Fruit fly (Drosophila melanogaster) whole organism, prepupa: ENCODE results near the gene CNMaR.

Source experiments
- Blimp-1 ChIP-seq: fragments of 200-800 bp; sonication (Bioruptor generic); optimal IDR thresholded peaks from 3 replicates; lab custom pipeline; 2017; ENCODE audit warnings: missing biosample characterization, missing genetic modification characterization, mild to moderate bottlenecking, moderate library complexity, missing genetic modification reagents
- CG10631 ChIP-seq: fragments of 200-800 bp; sonication (Bioruptor generic); optimal IDR thresholded peaks from 2 replicates; lab custom pipeline; 2016; ENCODE audit warnings: missing biosample characterization, missing genetic modification characterization
- CG11762 ChIP-seq: fragments of 200-800 bp; sonication (Bioruptor generic); optimal IDR thresholded peaks from 3 replicates; lab custom pipeline; 2016; ENCODE audit warnings: missing biosample characterization, missing genetic modification characterization; ENCODE audit not compliant: insufficient read depth
- CG11902 ChIP-seq: fragments of 200-800 bp; sonication (Bioruptor generic); optimal IDR thresholded peaks from 3 replicates; lab custom pipeline; 2016; ENCODE audit warnings: missing biosample characterization, missing genetic modification characterization
- CG15336 ChIP-seq: fragments of 200-800 bp; sonication (Bioruptor generic); IDR thresholded peaks from 2 replicates; pipeline ENCODE4 v1.3.6; 2022; ENCODE audit warnings: missing biosample characterization, missing genetic modification characterization
- CG1621 ChIP-seq: fragments of 200-800 bp; sonication (Bioruptor generic); optimal IDR thresholded peaks from 3 replicates; lab custom pipeline; 2018; ENCODE audit warnings: missing biosample characterization, mild to moderate bottlenecking, missing genetic modification characterization
- CG3032 ChIP-seq: fragments of 200-800 bp; optimal IDR thresholded peaks from 2 replicates; lab custom pipeline; 2019; ENCODE audit warnings: missing biosample characterization, mild to moderate bottlenecking, missing genetic modification characterization, moderate library complexity
- CG31627 ChIP-seq: fragments of 200-800 bp; sonication (Bioruptor generic); optimal IDR thresholded peaks from 3 replicates; lab custom pipeline; 2016; ENCODE audit warnings: missing biosample characterization, missing genetic modification characterization
- CG32006 ChIP-seq: fragments of 200-800 bp; sonication (Bioruptor generic); optimal IDR thresholded peaks from 3 replicates; lab custom pipeline; 2017; ENCODE audit warnings: missing biosample characterization, mild to moderate bottlenecking, missing genetic modification characterization
- CG34406 ChIP-seq: fragments of 200-800 bp; sonication (Bioruptor generic); optimal IDR thresholded peaks from 3 replicates; lab custom pipeline; 2016; ENCODE audit warnings: missing biosample characterization, missing genetic modification characterization
- CG3919 ChIP-seq: fragments of 200-800 bp; sonication (Bioruptor generic); optimal IDR thresholded peaks from 3 replicates; lab custom pipeline; 2016; ENCODE audit warnings: missing biosample characterization, missing genetic modification characterization
- CG4318 ChIP-seq: fragments of 200-800 bp; sonication (Bioruptor generic); optimal IDR thresholded peaks from 3 replicates; lab custom pipeline; 2017; ENCODE audit warnings: missing biosample characterization, mild to moderate bottlenecking, missing genetic modification characterization
- CG6163 ChIP-seq: fragments of 200-800 bp; sonication (Bioruptor generic); IDR thresholded peaks from 3 replicates; pipeline ENCODE4 v1.3.6; 2022; ENCODE audit warnings: missing biosample characterization, missing genetic modification characterization
- CG6276 ChIP-seq: fragments of 200-800 bp; sonication (Bioruptor generic); optimal IDR thresholded peaks from 2 replicates; lab custom pipeline; 2017; ENCODE audit warnings: missing biosample characterization, mild to moderate bottlenecking, missing genetic modification characterization
- CG6792 ChIP-seq: fragments of 200-800 bp; sonication (Bioruptor generic); optimal IDR thresholded peaks from 3 replicates; lab custom pipeline; 2016; ENCODE audit warnings: missing biosample characterization, missing genetic modification characterization
- CG6808 ChIP-seq: fragments of 200-800 bp; sonication (Bioruptor generic); optimal IDR thresholded peaks from 3 replicates; lab custom pipeline; 2017; ENCODE audit warnings: missing biosample characterization, missing genetic modification characterization, mild to moderate bottlenecking, moderate library complexity, missing genetic modification reagents
- CG6854 ChIP-seq: fragments of 200-800 bp; sonication (Bioruptor generic); optimal IDR thresholded peaks from 2 replicates; lab custom pipeline; 2017; ENCODE audit warnings: missing biosample characterization, mild to moderate bottlenecking, missing genetic modification characterization
- CG8119 ChIP-seq: fragments of 200-800 bp; sonication (Bioruptor generic); IDR thresholded peaks from 3 replicates; pipeline ENCODE4 v1.3.6; 2022; ENCODE audit warnings: missing biosample characterization, missing genetic modification characterization
- Eip78C ChIP-seq: fragments of 200-800 bp; sonication (Bioruptor generic); peaks from one replicate; lab custom pipeline; 2016; ENCODE audit warnings: missing biosample characterization, missing genetic modification characterization
- Ets21C ChIP-seq: fragments of 200-800 bp; sonication (Bioruptor generic); optimal IDR thresholded peaks from 3 replicates; lab custom pipeline; 2016; ENCODE audit warnings: missing biosample characterization, missing genetic modification characterization
- Hr39 ChIP-seq: fragments of 200-800 bp; sonication (Bioruptor generic); optimal IDR thresholded peaks from 2 replicates; lab custom pipeline; 2016; ENCODE audit warnings: missing biosample characterization, missing genetic modification characterization
- Lpt ChIP-seq: fragments of 200-800 bp; sonication (Bioruptor generic); optimal IDR thresholded peaks from 3 replicates; lab custom pipeline; 2016; ENCODE audit warnings: missing biosample characterization, missing genetic modification characterization
- Met ChIP-seq: fragments of 200-800 bp; sonication (Bioruptor generic); optimal IDR thresholded peaks from 3 replicates; lab custom pipeline; 2016; ENCODE audit warnings: missing biosample characterization, missing genetic modification characterization
- Sox14 ChIP-seq: fragments of 200-800 bp; sonication (Bioruptor generic); optimal IDR thresholded peaks from 3 replicates; lab custom pipeline; 2016; ENCODE audit warnings: missing biosample characterization, missing genetic modification characterization
- Sox15 ChIP-seq: fragments of 200-800 bp; sonication (Bioruptor generic); optimal IDR thresholded peaks from 3 replicates; lab custom pipeline; 2016; ENCODE audit warnings: missing biosample characterization, missing genetic modification characterization
- achi ChIP-seq: fragments of 200-800 bp; sonication (Bioruptor generic); optimal IDR thresholded peaks from 3 replicates; lab custom pipeline; 2016; ENCODE audit warnings: missing biosample characterization, missing genetic modification characterization
- acj6 ChIP-seq: fragments of 200-800 bp; sonication (Bioruptor generic); optimal IDR thresholded peaks from 3 replicates; lab custom pipeline; 2016; ENCODE audit warnings: missing biosample characterization, missing genetic modification characterization
- dac ChIP-seq: fragments of 200-800 bp; sonication (Bioruptor generic); optimal IDR thresholded peaks from 2 replicates; lab custom pipeline; 2017; ENCODE audit warnings: missing biosample characterization, mild to moderate bottlenecking, missing genetic modification characterization
- dsx ChIP-seq: fragments of 200-800 bp; optimal IDR thresholded peaks from 3 replicates; lab custom pipeline; 2019; ENCODE audit warnings: missing biosample characterization, mild to moderate bottlenecking, missing genetic modification characterization, moderate library complexity; ENCODE audit not compliant: poor library complexity, severe bottlenecking
- eg ChIP-seq: fragments of 200-800 bp; sonication (Bioruptor generic); IDR thresholded peaks from 3 replicates; pipeline ENCODE4 v1.3.6; 2022; ENCODE audit warnings: missing biosample characterization, missing genetic modification characterization
- esn ChIP-seq: fragments of 200-800 bp; sonication (Bioruptor generic); optimal IDR thresholded peaks from 2 replicates; lab custom pipeline; 2016; ENCODE audit warnings: missing biosample characterization, mild to moderate bottlenecking, missing genetic modification characterization, moderate library complexity
- fd59A ChIP-seq: fragments of 200-800 bp; sonication (Bioruptor generic); optimal IDR thresholded peaks from 2 replicates; lab custom pipeline; 2017; ENCODE audit warnings: missing biosample characterization, mild to moderate bottlenecking, missing genetic modification characterization, missing genetic modification reagents
- fkh ChIP-seq: fragments of 200-800 bp; sonication (Bioruptor generic); optimal IDR thresholded peaks from 3 replicates; lab custom pipeline; 2017; ENCODE audit warnings: missing biosample characterization, mild to moderate bottlenecking, missing genetic modification characterization, moderate library complexity
- lz ChIP-seq: fragments of 200-800 bp; sonication (Bioruptor generic); optimal IDR thresholded peaks from 3 replicates; lab custom pipeline; 2016; ENCODE audit warnings: missing biosample characterization, missing genetic modification characterization
- pdm3 ChIP-seq: fragments of 200-800 bp; sonication (Bioruptor generic); optimal IDR thresholded peaks from 3 replicates; lab custom pipeline; 2016; ENCODE audit warnings: missing biosample characterization, missing genetic modification characterization
- ss ChIP-seq, 2 experiments: fragments of 200-800 bp; sonication (Bioruptor generic); optimal IDR thresholded peaks; 2 replicates in 1 of 2; 3 replicates in 1 of 2; lab custom pipeline; 2017 to 2018; ENCODE audit warnings: mild to moderate bottlenecking in 2 of 2, missing biosample characterization in 2 of 2, missing genetic modification characterization in 2 of 2, moderate library complexity in 1 of 2
- svp ChIP-seq: fragments of 200-800 bp; sonication (Bioruptor generic); peaks from one replicate; lab custom pipeline; 2016; ENCODE audit warnings: missing biosample characterization, missing genetic modification characterization
- topi ChIP-seq: fragments of 200-800 bp; sonication (Bioruptor generic); optimal IDR thresholded peaks from 3 replicates; lab custom pipeline; 2016; ENCODE audit warnings: missing biosample characterization, missing genetic modification characterization

The CNMaR gene

dm6 chr3L:9693552-9694133 is 49.7 kb downstream of the CNMaR start:
- TF ChIP-seq dac (GFP tag; lab: Kevin White, UChicago) (no peak), Ets21C (GFP tag; lab: Kevin White, UChicago) (no peak), Hr39 (no peak), fkh (peak; percentile 24), CG6276 (GFP tag; lab: Kevin White, UChicago) (peak; percentile 2), CG8119 (GFP tag; lab: Robert Waterston, UW) (peak; percentile 43; the same call in 2 of the 3 replicates), CG15336 (GFP tag; lab: Robert Waterston, UW) (peak; percentile 27; the same call in 1 of the 2 replicates), CG6163 (GFP tag; lab: Robert Waterston, UW) (peak; percentile 24; the same call in 1 of the 3 replicates), Eip78C (GFP tag; lab: Kevin White, UChicago) (no peak), svp (GFP tag; lab: Kevin White, UChicago) (no peak), CG1621 (tag; lab: Kevin White, UChicago) (no peak), eg (GFP tag; lab: Robert Waterston, UW) (peak; percentile 41; the same call in 1 of the 3 replicates), achi (peak; percentile 18), CG34406 (GFP tag; lab: Kevin White, UChicago) (no peak), CG3032 (tag; lab: Kevin White, UChicago) (no peak)

- TF ChIP-seq CG15336 (GFP tag; lab: Robert Waterston, UW) = peak; percentile 42; the same call in 1 of the 2 replicates
- 0 out of 3 replicates have a peak, but pooled peaks have one; percentile 45 for TF ChIP-seq CG6163 (GFP tag; lab: Robert Waterston, UW)
- TF ChIP-seq CG6792 = no peak
- TF ChIP-seq CG4318 = no peak
- TF ChIP-seq lz (GFP tag; lab: Kevin White, UChicago) = no peak
- no peak for TF ChIP-seq esn
- TF ChIP-seq Eip78C (GFP tag; lab: Kevin White, UChicago) = peak; percentile 0
- peak; percentile 65 for TF ChIP-seq svp (GFP tag; lab: Kevin White, UChicago)
- TF ChIP-seq CG6854 (GFP tag; lab: Kevin White, UChicago) = peak; percentile 32
These were observed 50.4 kb downstream of the CNMaR start for dm6 chr3L:9694169-9694866.

dm6 chr3L:9694867-9695236 is 50.9 kb downstream of the CNMaR start:
- TF ChIP-seq fd59A (GFP tag; lab: Kevin White, UChicago) = no peak
- no peak for TF ChIP-seq Sox15 (GFP tag; lab: Kevin White, UChicago)
- no peak for TF ChIP-seq CG11902 (GFP tag; lab: Kevin White, UChicago)
- TF ChIP-seq pdm3 (GFP tag; lab: Kevin White, UChicago) = no peak
- no peak for TF ChIP-seq achi
- TF ChIP-seq esn = no peak
- no peak for TF ChIP-seq CG6854 (GFP tag; lab: Kevin White, UChicago)
- no peak for TF ChIP-seq CG10631 (GFP tag; lab: Kevin White, UChicago)
- no peak for TF ChIP-seq Met (GFP tag; lab: Kevin White, UChicago)

DNA sequence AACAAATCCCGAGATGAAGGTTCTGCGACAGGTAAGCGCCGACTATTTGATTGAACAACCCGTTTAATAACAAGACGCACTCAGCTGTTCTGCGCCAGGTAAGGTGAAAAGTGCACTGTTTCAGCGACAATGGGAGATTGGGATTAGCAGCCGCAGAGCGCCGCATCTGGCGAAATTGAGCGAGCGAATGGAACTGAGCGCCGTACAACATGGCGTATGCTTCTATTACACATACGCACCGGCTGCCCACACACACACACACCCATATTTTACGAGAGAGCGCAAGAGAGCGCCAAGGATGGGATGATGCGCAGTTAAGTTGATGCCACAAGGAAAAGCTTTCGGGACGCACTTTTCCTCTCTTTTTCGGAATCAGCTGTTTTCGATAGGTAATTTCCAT is 51.3 kb downstream of the CNMaR start:
- TF ChIP-seq CG11762 = no peak
- TF ChIP-seq CG32006 (GFP tag; lab: Kevin White, UChicago) = no peak
- TF ChIP-seq CG34406 (GFP tag; lab: Kevin White, UChicago) = no peak
- TF ChIP-seq CG6808 (GFP tag; lab: Kevin White, UChicago) = peak; percentile 29
- peak; percentile 7; the same call in 1 of the 3 replicates for TF ChIP-seq eg (GFP tag; lab: Robert Waterston, UW)
- peak; percentile 21 for TF ChIP-seq CG6854 (GFP tag; lab: Kevin White, UChicago)

DNA sequence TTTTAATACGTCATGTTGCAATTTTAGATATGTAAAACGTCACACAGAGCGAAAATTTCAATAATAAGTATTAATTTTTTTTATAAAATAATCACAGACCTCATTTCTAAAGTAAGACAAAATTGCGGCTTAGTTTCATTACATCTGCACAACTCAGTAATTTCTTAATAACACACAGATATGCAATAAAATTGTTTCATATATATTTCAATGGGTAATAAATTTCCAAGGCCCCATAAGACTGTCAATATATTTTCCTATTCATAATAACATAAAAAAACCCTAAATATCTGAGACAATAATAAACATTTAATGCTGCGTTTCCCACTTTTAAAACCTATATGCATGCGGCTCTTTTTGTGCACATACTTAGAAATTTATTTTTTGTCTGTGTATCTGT is 51.7 kb downstream of the CNMaR start:
- TF ChIP-seq Sox14 (GFP tag; lab: Kevin White, UChicago) (peak; percentile 16), CG31627 (GFP tag; lab: Kevin White, UChicago) (no peak), CG11762 (peak; percentile 9), CG6808 (GFP tag; lab: Kevin White, UChicago) (no peak), esn (peak; percentile 59), eg (GFP tag; lab: Robert Waterston, UW) (peak; percentile 28; the same call in 1 of the 3 replicates), CG11902 (GFP tag; lab: Kevin White, UChicago) (no peak), dsx (GFP tag; lab: Kevin White, UChicago) (peak; percentile 12), CG32006 (GFP tag; lab: Kevin White, UChicago) (peak; percentile 72), Hr39 (peak; percentile 2), acj6 (GFP tag; lab: Kevin White, UChicago) (peak; percentile 47), CG3919 (GFP tag; lab: Kevin White, UChicago) (no peak), CG1621 (tag; lab: Kevin White, UChicago) (no peak), Blimp-1 (GFP tag; lab: Kevin White, UChicago) (no peak), topi (no peak), ss (GFP tag; optimal IDR thresholded peaks at IDR 0.05; lab: Kevin White, UChicago) (no peak), achi (peak; percentile 48), CG15336 (GFP tag; lab: Robert Waterston, UW) (peak; percentile 34), Ets21C (GFP tag; lab: Kevin White, UChicago) (no peak), CG34406 (GFP tag; lab: Kevin White, UChicago) (peak; percentile 33), CG6854 (GFP tag; lab: Kevin White, UChicago) (no peak), Sox15 (GFP tag; lab: Kevin White, UChicago) (no peak), CG6163 (GFP tag; lab: Robert Waterston, UW) (0 out of 3 replicates have a peak, but pooled peaks have one; percentile 32), Lpt (GFP tag; lab: Kevin White, UChicago) (no peak)
